ENCODE assay signal across 5 worm cellular contexts in the genomic region with DNA sequence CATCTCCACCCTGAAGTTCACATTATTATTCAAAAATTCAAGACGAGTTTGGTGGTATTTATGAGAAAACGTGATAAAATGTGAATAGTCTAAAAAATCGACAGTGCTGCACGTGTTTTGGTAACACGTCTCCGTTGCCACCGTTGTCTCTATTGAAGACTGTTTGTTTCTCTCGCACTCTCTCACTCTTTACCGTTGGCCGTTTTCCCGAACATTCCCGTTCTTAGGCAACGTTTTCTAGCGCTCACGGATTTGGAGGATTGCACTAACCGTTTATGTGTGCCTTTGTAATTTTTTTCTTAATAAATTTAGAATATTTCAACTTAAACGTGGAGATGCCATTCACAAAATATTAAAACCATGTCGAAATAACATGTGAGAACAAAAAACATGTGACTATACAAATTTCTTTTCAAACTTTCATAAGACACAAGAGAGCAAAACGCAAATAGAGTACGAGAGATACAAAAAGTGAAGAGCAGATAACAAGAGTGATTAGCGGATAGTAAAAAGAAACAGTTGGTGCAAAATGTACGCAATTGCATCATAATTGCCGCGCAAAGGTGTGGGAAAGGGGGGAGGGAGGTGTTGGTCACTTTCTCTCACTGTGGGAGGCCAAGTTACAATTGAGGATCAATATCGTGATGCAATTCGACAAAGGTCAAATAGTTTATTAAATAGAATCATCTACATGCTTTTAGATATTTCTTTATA.
TF ChIP-seq lines count a peak whose summit lies in the region.

Gene pek-1, minus strand, starts transcription at position 51 of the 714 bp plus-strand sequence.

TF ChIP-seq in whole organism, L1 larva, 84 proteins besides CTCF, POLR2A, EP300 and RAD21 (continued from another document and continues in another):
- TF ChIP-seq egl-27 (tag; optimal IDR thresholded peaks at IDR 0.05; lab: Kevin White, UChicago) (no peak), lir-3 (tag; optimal IDR thresholded peaks at IDR 0.05; lab: Kevin White, UChicago; ENCODE audit: poor library complexity) (peak; percentile 48), C16A3.4 (tag; optimal IDR thresholded peaks at IDR 0.05; lab: Kevin White, UChicago) (peak; percentile 10), lin-35 (GFP tag; optimal IDR thresholded peaks at IDR 0.05; lab: Kevin White, UChicago) (peak; percentile 31 to 43), alr-1 (tag; optimal IDR thresholded peaks at IDR 0.05; lab: Kevin White, UChicago; ENCODE audit: borderline replicate concordance) (no peak), mab-9 (GFP tag; IDR thresholded peaks at IDR 0.05; lab: Robert Waterston, UW) (no peak), lin-39 (tag; optimal IDR thresholded peaks at IDR 0.05; lab: Kevin White, UChicago) (peak; percentile 73), hlh-4 (tag; optimal IDR thresholded peaks at IDR 0.05; lab: Kevin White, UChicago) (no peak), irx-1 (tag; optimal IDR thresholded peaks at IDR 0.05; lab: Kevin White, UChicago) (peak; percentile 52), nhr-11 (tag; optimal IDR thresholded peaks at IDR 0.05; lab: Kevin White, UChicago) (peak; percentile 18), ceh-8 (GFP tag; optimal IDR thresholded peaks at IDR 0.05; lab: Kevin White, UChicago) (no peak), ceh-88 (GFP tag; IDR thresholded peaks at IDR 0.05; lab: Robert Waterston, UW) (no peak), C34B4.2 (tag; optimal IDR thresholded peaks at IDR 0.05; lab: Kevin White, UChicago) (no peak), ces-1 (GFP tag; optimal IDR thresholded peaks at IDR 0.05; lab: Kevin White, UChicago) (no peak), snu-23 (GFP tag; optimal IDR thresholded peaks at IDR 0.05; lab: Kevin White, UChicago) (peak; percentile 70), sup-37 (GFP tag; optimal IDR thresholded peaks at IDR 0.05; lab: Kevin White, UChicago) (peak; percentile 19), unc-62 (GFP tag; optimal IDR thresholded peaks at IDR 0.05; lab: Kevin White, UChicago) (no peak), blmp-1 (tag; optimal IDR thresholded peaks at IDR 0.05; lab: Kevin White, UChicago) (peak; percentile 96), mdl-1 (tag; optimal IDR thresholded peaks at IDR 0.05; lab: Kevin White, UChicago) (peak in 1 of 2 experiments; percentile 91), vab-15 (tag; optimal IDR thresholded peaks at IDR 0.05; lab: Kevin White, UChicago) (no peak), dsc-1 (tag; optimal IDR thresholded peaks at IDR 0.05; lab: Kevin White, UChicago) (peak; percentile 24), nhr-47 (tag; optimal IDR thresholded peaks at IDR 0.05; lab: Kevin White, UChicago) (peak; percentile 56), elt-2 (tag; optimal IDR thresholded peaks at IDR 0.05; lab: Kevin White, UChicago) (peak; percentile 52), zip-4 (GFP tag; optimal IDR thresholded peaks at IDR 0.05; lab: Kevin White, UChicago) (no peak)

TF ChIP-seq in whole organism, L2 larva, 48 proteins besides CTCF, POLR2A, EP300 and RAD21 (continued from another document and continues in another):
- peak; percentile 65 for TF ChIP-seq nhr-25 (tag; optimal IDR thresholded peaks at IDR 0.05; lab: Kevin White, UChicago)
- peak; percentile 33 for TF ChIP-seq sem-4 (tag; optimal IDR thresholded peaks at IDR 0.05; lab: Kevin White, UChicago)
- no peak for TF ChIP-seq ztf-4 (tag; optimal IDR thresholded peaks at IDR 0.05; lab: Kevin White, UChicago)
- no peak for TF ChIP-seq elt-3 (tag; optimal IDR thresholded peaks at IDR 0.05; lab: Kevin White, UChicago)
- TF ChIP-seq ceh-82 (tag; optimal IDR thresholded peaks at IDR 0.05; lab: Kevin White, UChicago) = no peak
- TF ChIP-seq aly-2 (tag; optimal IDR thresholded peaks at IDR 0.05; lab: Kevin White, UChicago) = no peak
- TF ChIP-seq crh-2 (tag; optimal IDR thresholded peaks at IDR 0.05; lab: Kevin White, UChicago) = peak; percentile 64
- TF ChIP-seq ama-1 (optimal IDR thresholded peaks at IDR 0.05; lab: Kevin White, UChicago) = no peak
- TF ChIP-seq ztf-11 (tag; optimal IDR thresholded peaks at IDR 0.05; lab: Kevin White, UChicago) = no peak
- no peak for TF ChIP-seq alr-1 (tag; optimal IDR thresholded peaks at IDR 0.05; lab: Kevin White, UChicago)
- TF ChIP-seq mdl-1 (tag; optimal IDR thresholded peaks at IDR 0.05; lab: Kevin White, UChicago) = peak in 1 of 2 experiments; percentile 72
- TF ChIP-seq zag-1 (tag; optimal IDR thresholded peaks at IDR 0.05; lab: Kevin White, UChicago) = no peak
- no peak for TF ChIP-seq unc-62 (GFP tag; optimal IDR thresholded peaks at IDR 0.05; lab: Kevin White, UChicago)
- no peak for TF ChIP-seq skn-1 (tag; optimal IDR thresholded peaks at IDR 0.05; lab: Kevin White, UChicago)
- TF ChIP-seq nhr-10 (tag; optimal IDR thresholded peaks at IDR 0.05; lab: Kevin White, UChicago) = no peak
- TF ChIP-seq dmd-4 (tag; optimal IDR thresholded peaks at IDR 0.05; lab: Kevin White, UChicago) = no peak
- no peak for TF ChIP-seq ztf-1 (GFP tag; conservative IDR thresholded peaks at IDR 0.05; lab: Robert Waterston, UW)
- no peak for TF ChIP-seq nhr-6 (tag; optimal IDR thresholded peaks at IDR 0.05; lab: Kevin White, UChicago)
- peak; percentile 74 for TF ChIP-seq blmp-1 (tag; optimal IDR thresholded peaks at IDR 0.05; lab: Kevin White, UChicago; ENCODE audit: insufficient read depth)
- no peak for TF ChIP-seq elt-1 (tag; optimal IDR thresholded peaks at IDR 0.05; lab: Kevin White, UChicago)
- no peak for TF ChIP-seq nhr-237 (tag; optimal IDR thresholded peaks at IDR 0.05; lab: Kevin White, UChicago)
- TF ChIP-seq nhr-77 (tag; optimal IDR thresholded peaks at IDR 0.05; lab: Kevin White, UChicago) = no peak
- no peak for TF ChIP-seq mab-5 (tag; optimal IDR thresholded peaks at IDR 0.05; lab: Kevin White, UChicago)
- TF ChIP-seq R02D3.7 (tag; optimal IDR thresholded peaks at IDR 0.05; lab: Kevin White, UChicago) = no peak
- no peak for TF ChIP-seq ZK546.5 (tag; optimal IDR thresholded peaks at IDR 0.05; lab: Kevin White, UChicago)
- TF ChIP-seq ceh-16 (tag; optimal IDR thresholded peaks at IDR 0.05; lab: Kevin White, UChicago) = no peak
- TF ChIP-seq lsy-2 (tag; optimal IDR thresholded peaks at IDR 0.05; lab: Kevin White, UChicago) = peak; percentile 14 to 54

TF ChIP-seq in whole organism, L3 larva, 47 proteins besides CTCF, POLR2A, EP300 and RAD21 (continued from another document):
- peak; percentile 66 for TF ChIP-seq nhr-25 (tag; optimal IDR thresholded peaks at IDR 0.05; lab: Kevin White, UChicago)
- peak; percentile 75 for TF ChIP-seq pha-4 (tag; optimal IDR thresholded peaks at IDR 0.05; lab: Kevin White, UChicago)
- peak; percentile 11 for TF ChIP-seq pqm-1 (tag; optimal IDR thresholded peaks at IDR 0.05; lab: Kevin White, UChicago)
- TF ChIP-seq nhr-43 (tag; optimal IDR thresholded peaks at IDR 0.05; lab: Kevin White, UChicago; ENCODE audit: poor library complexity, severe bottlenecking) = peak; percentile 2
- TF ChIP-seq egl-5 (tag; optimal IDR thresholded peaks at IDR 0.05; lab: Kevin White, UChicago) = peak; percentile 52
- TF ChIP-seq skn-1 (tag; optimal IDR thresholded peaks at IDR 0.05; lab: Kevin White, UChicago) = peak; percentile 2
- TF ChIP-seq jun-1 (tag; optimal IDR thresholded peaks at IDR 0.05; lab: Kevin White, UChicago) = peak; percentile 83

TF ChIP-seq in whole organism, L4 larva, 104 proteins besides CTCF, POLR2A, EP300 and RAD21 (continued from another document and continues in another):
- peak; percentile 52 for TF ChIP-seq mep-1 (tag; optimal IDR thresholded peaks at IDR 0.05; lab: Kevin White, UChicago)
- peak; percentile 60 for TF ChIP-seq hlh-11 (tag; optimal IDR thresholded peaks at IDR 0.05; lab: Kevin White, UChicago)
- no peak for TF ChIP-seq fkh-10 (GFP tag; optimal IDR thresholded peaks at IDR 0.05; lab: Kevin White, UChicago)
- no peak for TF ChIP-seq fos-1 (tag; optimal IDR thresholded peaks at IDR 0.05; lab: Kevin White, UChicago)
- TF ChIP-seq nhr-28 (tag; optimal IDR thresholded peaks at IDR 0.05; lab: Kevin White, UChicago) = peak; percentile 35
- no peak for TF ChIP-seq lin-38 (GFP tag; IDR thresholded peaks at IDR 0.05; lab: Robert Waterston, UW)
- no peak for TF ChIP-seq F10B5.3 (tag; optimal IDR thresholded peaks at IDR 0.05; lab: Kevin White, UChicago)
- no peak for TF ChIP-seq ZK337.2 (GFP tag; IDR thresholded peaks at IDR 0.05; lab: Robert Waterston, UW)
- no peak for TF ChIP-seq lin-29 (GFP tag; IDR thresholded peaks at IDR 0.05; lab: Robert Waterston, UW)
- no peak for TF ChIP-seq D1046.2 (GFP tag; IDR thresholded peaks at IDR 0.05; lab: Robert Waterston, UW)
- TF ChIP-seq zip-11 (GFP tag; IDR thresholded peaks at IDR 0.05; lab: Robert Waterston, UW) = no peak
- no peak for TF ChIP-seq ceh-44 (GFP tag; IDR thresholded peaks at IDR 0.05; lab: Robert Waterston, UW)
- TF ChIP-seq Y75B8A.6 (GFP tag; IDR thresholded peaks at IDR 0.05; lab: Robert Waterston, UW) = no peak
- 0 out of 2 replicates have a peak, but pooled peaks have one; percentile 16 for TF ChIP-seq arid-1 (GFP tag; conservative IDR thresholded peaks at IDR 0.05; lab: Robert Waterston, UW)
- TF ChIP-seq skn-1 (tag; optimal IDR thresholded peaks at IDR 0.05; lab: Kevin White, UChicago) = no peak
- no peak for TF ChIP-seq daf-19 (GFP tag; conservative IDR thresholded peaks at IDR 0.05; lab: Robert Waterston, UW)
- no peak for TF ChIP-seq madf-9 (GFP tag; conservative IDR thresholded peaks at IDR 0.05; lab: Robert Waterston, UW)
- TF ChIP-seq F26F4.8 (GFP tag; conservative IDR thresholded peaks at IDR 0.05; lab: Robert Waterston, UW) = no peak
- peak; percentile 89 for TF ChIP-seq mxl-3 (GFP tag; optimal IDR thresholded peaks at IDR 0.05; lab: Kevin White, UChicago)
- no peak for TF ChIP-seq ZK546.5 (tag; optimal IDR thresholded peaks at IDR 0.05; lab: Kevin White, UChicago)
- TF ChIP-seq nhr-10 (tag; optimal IDR thresholded peaks at IDR 0.05; lab: Kevin White, UChicago) = no peak
- no peak for TF ChIP-seq attf-4 (tag; optimal IDR thresholded peaks at IDR 0.05; lab: Kevin White, UChicago)
- TF ChIP-seq aly-2 (tag; optimal IDR thresholded peaks at IDR 0.05; lab: Kevin White, UChicago) = no peak
- no peak for TF ChIP-seq dmd-8 (GFP tag; IDR thresholded peaks at IDR 0.05; lab: Robert Waterston, UW)
- no peak for TF ChIP-seq egl-27 (tag; optimal IDR thresholded peaks at IDR 0.05; lab: Kevin White, UChicago)
- TF ChIP-seq F37D6.2 (tag; optimal IDR thresholded peaks at IDR 0.05; lab: Kevin White, UChicago) = no peak
- TF ChIP-seq ztf-7 (tag; optimal IDR thresholded peaks at IDR 0.05; lab: Kevin White, UChicago) = peak; percentile 9
- no peak for TF ChIP-seq zip-2 (tag; optimal IDR thresholded peaks at IDR 0.05; lab: Kevin White, UChicago)
- TF ChIP-seq nhr-102 (tag; optimal IDR thresholded peaks at IDR 0.05; lab: Kevin White, UChicago) = no peak
- TF ChIP-seq T20F7.1 (GFP tag; optimal IDR thresholded peaks at IDR 0.05; lab: Kevin White, UChicago) = peak; percentile 4
- TF ChIP-seq ceh-82 (tag; optimal IDR thresholded peaks at IDR 0.05; lab: Kevin White, UChicago) = no peak
- TF ChIP-seq daf-8 (GFP tag; IDR thresholded peaks at IDR 0.05; lab: Robert Waterston, UW) = no peak
- peak; percentile 60 to 94 for TF ChIP-seq mdl-1 (tag; optimal IDR thresholded peaks at IDR 0.05; lab: Kevin White, UChicago)
- TF ChIP-seq jun-1 (tag; optimal IDR thresholded peaks at IDR 0.05; lab: Kevin White, UChicago) = no peak
- TF ChIP-seq lin-39 (tag; optimal IDR thresholded peaks at IDR 0.05; lab: Kevin White, UChicago) = no peak
- no peak; the same call in 1 of the 2 replicates for TF ChIP-seq tra-1 (GFP tag; IDR thresholded peaks at IDR 0.05; lab: Robert Waterston, UW)
- TF ChIP-seq mes-2 (tag; optimal IDR thresholded peaks at IDR 0.05; lab: Kevin White, UChicago; ENCODE audit: poor library complexity, severe bottlenecking) = peak; percentile 33
- TF ChIP-seq ceh-28 (tag; optimal IDR thresholded peaks at IDR 0.05; lab: Kevin White, UChicago) = no peak

TF ChIP-seq in whole organism, mixed stage, embryonic, 35 proteins besides CTCF, POLR2A, EP300 and RAD21 (continued from another document):
- peak; percentile 76 for TF ChIP-seq hlh-1 (tag; optimal IDR thresholded peaks at IDR 0.05; lab: Kevin White, UChicago)
- TF ChIP-seq ham-2 (GFP tag; optimal IDR thresholded peaks at IDR 0.05; lab: Kevin White, UChicago) = no peak
TF ChIP-seq in whole organism, mixed stage, embryonic: peak in this region for 11.
